Fruit fly (Drosophila melanogaster): ENCODE measurements around the gene pon.

DNA sequence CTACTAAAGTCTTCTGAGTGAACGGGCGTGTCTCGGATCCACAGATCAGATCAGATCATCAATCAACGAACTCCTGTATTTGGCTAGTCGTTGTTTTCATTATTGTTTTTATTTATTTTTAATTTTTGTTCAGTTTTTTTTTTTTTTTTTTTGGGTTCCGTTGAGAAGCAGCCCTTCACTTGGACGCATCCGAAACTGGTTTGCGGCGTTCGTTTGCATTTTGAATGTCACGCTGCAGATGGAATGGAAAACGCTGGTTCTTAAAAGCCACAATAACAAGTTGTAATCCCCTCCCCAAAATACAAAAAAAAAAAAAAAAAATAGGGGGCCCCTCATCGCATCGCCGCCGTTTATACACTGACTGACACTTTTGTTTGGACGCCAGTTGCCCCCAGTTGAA lies 28.0 kb downstream of the pon start:
- TF ChIP-seq Dp (GFP tag; optimal IDR thresholded peaks at IDR 0.05) (no peak), slou (GFP tag; optimal IDR thresholded peaks at IDR 0.05) (no peak), CG17186 (GFP tag; optimal IDR thresholded peaks at IDR 0.05) (no peak), dpn (GFP tag; optimal IDR thresholded peaks at IDR 0.05) (no peak)

Measured in whole organism, embryonic.